Worm (Caenorhabditis elegans): ENCODE measurements around the gene E04F6.15.

- TF ChIP-seq cnd-1 (tag; optimal IDR thresholded peaks at IDR 0.05): no peak
- TF ChIP-seq snpc-4 (tag; optimal IDR thresholded peaks at IDR 0.05): no peak
- TF ChIP-seq lsy-2 (tag; optimal IDR thresholded peaks at IDR 0.05): no peak
- no peak for TF ChIP-seq blmp-1 (tag; optimal IDR thresholded peaks at IDR 0.05)
- no peak for TF ChIP-seq M03D4.4 (tag; optimal IDR thresholded peaks at IDR 0.05)
- TF ChIP-seq hlh-1 (tag; optimal IDR thresholded peaks at IDR 0.05): no peak
- TF ChIP-seq nhr-237 (tag; optimal IDR thresholded peaks at IDR 0.05): no peak
- no peak for TF ChIP-seq ceh-43 (GFP tag; optimal IDR thresholded peaks at IDR 0.05)
- TF ChIP-seq unc-62 (GFP tag; optimal IDR thresholded peaks at IDR 0.05): no peak
- TF ChIP-seq lin-13 (tag; optimal IDR thresholded peaks at IDR 0.05): no peak
- no peak for TF ChIP-seq ceh-39 (tag; optimal IDR thresholded peaks at IDR 0.05)
- no peak for TF ChIP-seq mep-1 (tag; optimal IDR thresholded peaks at IDR 0.05)
These were observed 5.1 kb downstream of the E04F6.15 start, which contains the start of gene srd-58 for ce11 chrII:7204951-7205350.

All from whole organism, mixed stage, embryonic.